Worm (Caenorhabditis elegans): ENCODE results near the gene F41E6.1.

The F41E6.1 gene

DNA sequence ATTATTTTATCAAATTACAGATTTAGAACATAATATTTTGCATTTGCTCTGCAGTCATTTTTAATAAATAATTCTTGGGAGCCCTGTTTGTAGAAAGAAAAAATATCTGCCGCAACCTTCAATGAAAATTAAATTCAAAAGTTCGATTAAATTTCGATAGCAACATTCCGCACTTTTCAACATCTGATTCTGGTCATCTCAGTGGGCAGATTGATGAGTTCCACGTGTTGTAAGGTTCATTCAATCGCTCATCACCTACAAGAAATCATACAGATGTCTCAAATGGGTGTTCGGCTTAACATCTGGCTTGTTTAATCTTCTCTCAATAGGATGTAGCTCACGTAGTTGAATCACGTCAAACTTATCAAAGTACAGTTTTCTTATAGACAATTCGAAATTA is 22.5 kb upstream of the F41E6.1 start:
- no peak for TF ChIP-seq snpc-4 (tag; optimal IDR thresholded peaks at IDR 0.05)

DNA sequence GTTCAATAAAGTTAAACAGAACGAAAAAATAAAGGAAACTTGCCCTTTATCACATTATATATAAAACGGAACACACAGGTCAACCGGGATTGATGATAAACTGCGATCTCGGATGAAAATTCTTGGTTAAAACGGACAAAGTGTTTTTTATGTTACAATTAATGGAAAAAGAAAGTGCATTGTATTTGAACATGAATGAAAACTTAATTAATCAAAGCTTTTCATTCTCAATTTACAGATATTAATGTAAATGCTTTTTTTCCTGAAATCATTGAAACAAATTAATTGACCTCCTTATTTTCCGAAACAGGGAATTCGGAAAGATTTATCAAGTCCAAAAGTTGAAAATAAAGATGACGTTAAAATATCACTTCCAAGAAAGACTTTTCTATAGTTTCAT is 21.0 kb upstream of the F41E6.1 start, which contains the start of gene F41E6.8:
F41E6.8 (minus strand) TSS at position 101 of the 400 bp plus-strand sequence.
- TF ChIP-seq ZK337.2 (GFP tag; IDR thresholded peaks at IDR 0.05) (no peak), nhr-76 (tag; optimal IDR thresholded peaks at IDR 0.05) (no peak)

DNA sequence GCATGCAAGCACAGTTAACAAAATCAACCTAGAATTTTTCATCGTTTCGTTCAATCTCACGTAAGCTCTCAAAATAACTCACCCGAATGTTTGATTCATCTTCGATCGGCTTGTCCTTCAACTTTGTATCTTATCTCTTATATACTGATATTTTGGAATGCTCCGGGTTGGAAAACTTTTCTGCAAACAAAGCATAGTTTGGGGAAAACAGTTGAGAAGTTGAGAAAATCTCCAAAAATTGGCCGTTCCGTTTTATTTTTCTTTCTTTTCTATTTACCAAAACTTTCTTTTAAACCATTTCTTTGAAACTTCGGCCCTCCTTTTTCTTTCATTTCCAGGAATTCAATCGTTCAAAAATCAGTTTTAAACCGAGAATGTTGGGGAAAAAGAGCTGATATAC is 19.8 kb upstream of the F41E6.1 start, which contains the start of gene F41E6.15:
F41E6.15 (minus strand) TSS at position 101 of the 400 bp plus-strand sequence.
- peak; percentile 4 for TF ChIP-seq aha-1 (tag)
- TF ChIP-seq ZK337.2 (GFP tag; IDR thresholded peaks at IDR 0.05), result no peak

DNA sequence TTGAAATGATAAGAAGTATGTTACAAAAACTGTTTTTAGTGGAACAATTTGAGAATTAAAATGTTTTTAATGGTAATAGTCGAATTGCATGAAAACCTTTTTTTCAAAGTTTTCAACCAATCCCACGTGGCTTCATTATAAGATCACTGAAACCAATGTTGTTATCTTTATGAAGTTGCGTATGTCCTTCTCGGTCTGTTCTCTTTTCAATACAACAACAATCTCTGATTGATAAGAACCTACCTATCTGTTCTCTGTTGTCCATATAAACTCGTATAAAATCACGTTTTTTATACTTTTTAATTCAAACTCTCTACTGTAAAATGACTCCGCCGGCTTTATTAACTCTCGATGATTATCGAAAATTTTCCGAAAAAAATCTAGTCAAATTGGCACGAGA is 19.1 kb upstream of the F41E6.1 start, which contains the start of gene F41E6.5:
F41E6.5 (plus strand) TSS at position 209 of the 400 bp plus-strand sequence.
- TF ChIP-seq egl-27 (tag; optimal IDR thresholded peaks at IDR 0.05), result no peak
- TF ChIP-seq nhr-28 (tag; optimal IDR thresholded peaks at IDR 0.05), result peak; percentile 74
- TF ChIP-seq daf-16 (GFP tag; optimal IDR thresholded peaks at IDR 0.05), result no peak
- peak; percentile 90 for TF ChIP-seq daf-16 (tag; optimal IDR thresholded peaks at IDR 0.05)
- TF ChIP-seq lim-7 (GFP tag; IDR thresholded peaks at IDR 0.05), result no peak
- peak in 1 of 2 experiments; percentile 79 for TF ChIP-seq mdl-1 (tag; optimal IDR thresholded peaks at IDR 0.05)
- no peak for TF ChIP-seq nhr-25 (tag; optimal IDR thresholded peaks at IDR 0.05; ENCODE audit: borderline replicate concordance, insufficient read depth)
- TF ChIP-seq mep-1 (tag; optimal IDR thresholded peaks at IDR 0.05), result no peak
- no peak for TF ChIP-seq F44E2.7 (GFP tag; IDR thresholded peaks at IDR 0.05)
- TF ChIP-seq hlh-11 (tag; optimal IDR thresholded peaks at IDR 0.05), result peak; percentile 66
- TF ChIP-seq lsy-2 (tag; optimal IDR thresholded peaks at IDR 0.05), result no peak
- no peak for TF ChIP-seq tra-1 (GFP tag; IDR thresholded peaks at IDR 0.05)
- TF ChIP-seq lin-15B (tag; optimal IDR thresholded peaks at IDR 0.05), result no peak
- no peak for TF ChIP-seq T26A8.4 (GFP tag; IDR thresholded peaks at IDR 0.05)
- no peak for TF ChIP-seq unc-62 (GFP tag; optimal IDR thresholded peaks at IDR 0.05 in 1 of 2)
- no peak for TF ChIP-seq unc-62 (tag; optimal IDR thresholded peaks at IDR 0.05)
- peak; percentile 63 for TF ChIP-seq mxl-3 (GFP tag; optimal IDR thresholded peaks at IDR 0.05)
- TF ChIP-seq dmd-8 (GFP tag; IDR thresholded peaks at IDR 0.05), result no peak
- peak; percentile 73 for TF ChIP-seq dve-1 (tag; optimal IDR thresholded peaks at IDR 0.05; ENCODE audit: insufficient read depth)
- peak; percentile 54 for TF ChIP-seq pqm-1 (tag; optimal IDR thresholded peaks at IDR 0.05)
- no peak for TF ChIP-seq zfp-3 (GFP tag; conservative IDR thresholded peaks at IDR 0.05)
- no peak for TF ChIP-seq attf-4 (tag; optimal IDR thresholded peaks at IDR 0.05)
- TF ChIP-seq snpc-4 (tag; optimal IDR thresholded peaks at IDR 0.05), result no peak
- no peak for TF ChIP-seq ctbp-1 (GFP tag; IDR thresholded peaks at IDR 0.05)
- TF ChIP-seq saeg-2 (GFP tag; IDR thresholded peaks at IDR 0.05), result no peak
- peak; percentile 65 for TF ChIP-seq dmd-6 (GFP tag; IDR thresholded peaks at IDR 0.05)
- peak in 1 of 2 experiments; percentile 18 for TF ChIP-seq hif-1 (tag; optimal IDR thresholded peaks at IDR 0.05)
- no peak for TF ChIP-seq tag-97 (GFP tag; IDR thresholded peaks at IDR 0.05)
- no peak for TF ChIP-seq zfp-2 (tag; optimal IDR thresholded peaks at IDR 0.05)
- TF ChIP-seq nhr-77 (tag; optimal IDR thresholded peaks at IDR 0.05), result peak; percentile 59
- TF ChIP-seq php-3 (GFP tag; IDR thresholded peaks at IDR 0.05), result no peak
- TF ChIP-seq ces-1 (GFP tag; optimal IDR thresholded peaks at IDR 0.05), result no peak
- no peak for TF ChIP-seq ztf-11 (tag; optimal IDR thresholded peaks at IDR 0.05)
- TF ChIP-seq skn-1 (tag; optimal IDR thresholded peaks at IDR 0.05), result no peak
- TF ChIP-seq hlh-30 (tag; optimal IDR thresholded peaks at IDR 0.05; ENCODE audit: insufficient read depth), result peak; percentile 48
- TF ChIP-seq Y48G9A.11 (GFP tag; IDR thresholded peaks at IDR 0.05), result no peak
- TF ChIP-seq ceh-28 (tag; optimal IDR thresholded peaks at IDR 0.05), result no peak
